Worm (Caenorhabditis elegans) whole organism, early embryonic: Measurements from ENCODE around the gene sma-4.

Experiments
- F13C5.2 ChIP-seq: sonication (generic microtip); optimal IDR thresholded peaks from 2 replicates; lab custom pipeline; 2017; ENCODE audit warnings: mild to moderate bottlenecking, missing genetic modification characterization, inconsistent platforms, missing compliant biosample characterization
- aly-1 ChIP-seq: sonication (generic microtip); optimal IDR thresholded peaks from 2 replicates; lab custom pipeline; 2016; ENCODE audit warnings: missing genetic modification characterization, missing compliant biosample characterization
- ama-1 ChIP-seq: fragments of 150-350 bp; optimal IDR thresholded peaks from 2 replicates; lab custom pipeline; 2014
- ceh-13 ChIP-seq: fragments of 200-800 bp; sonication (Bioruptor generic); optimal IDR thresholded peaks from 2 replicates; lab custom pipeline; 2018; ENCODE audit warnings: mild to moderate bottlenecking, missing genetic modification characterization, missing compliant biosample characterization
- ets-7 ChIP-seq: sonication (generic microtip); optimal IDR thresholded peaks from 2 replicates; lab custom pipeline; 2016; ENCODE audit warnings: missing genotype, missing genetic modification characterization, missing compliant biosample characterization
- flt-1 ChIP-seq: fragments of 200-800 bp; sonication (Bioruptor generic); IDR thresholded peaks from 2 replicates; pipeline ENCODE4 v1.3.6; 2022; ENCODE audit warnings: missing genetic modification characterization, missing compliant biosample characterization
- hmbx-1 ChIP-seq: sonication (generic microtip); optimal IDR thresholded peaks from 2 replicates; lab custom pipeline; 2016; ENCODE audit warnings: mild to moderate bottlenecking, missing genetic modification characterization, missing compliant biosample characterization
- hmg-4 ChIP-seq: fragments of 200-800 bp; sonication (Bioruptor generic); optimal IDR thresholded peaks from 2 replicates; lab custom pipeline; 2018; ENCODE audit warnings: mild to moderate bottlenecking, missing genetic modification characterization, missing compliant biosample characterization
- hnd-1 ChIP-seq: sonication (generic microtip); optimal IDR thresholded peaks from 2 replicates; lab custom pipeline; 2016; ENCODE audit warnings: missing genetic modification characterization, missing compliant biosample characterization
- pes-1 ChIP-seq: fragments of 200-800 bp; sonication (Bioruptor generic); IDR thresholded peaks from 2 replicates; pipeline ENCODE4 v1.3.6; 2022; ENCODE audit warnings: missing genetic modification reagents, missing genetic modification characterization, missing compliant biosample characterization
- sea-1 ChIP-seq: fragments of 200-800 bp; sonication (Bioruptor generic); conservative IDR thresholded peaks from 2 replicates; pipeline ENCODE4 v1.3.6; 2022; ENCODE audit warnings: missing genetic modification characterization, missing compliant biosample characterization

- TF ChIP-seq hnd-1 (tag; lab: Kevin White, UChicago) (no peak), ama-1 (lab: Kevin White, UChicago) (no peak), flt-1 (GFP tag; lab: Robert Waterston, UW) (no peak), hmg-4 (GFP tag; lab: Kevin White, UChicago) (no peak), sea-1 (GFP tag; lab: Robert Waterston, UW) (no peak), ets-7 (tag; lab: Kevin White, UChicago) (no peak), ceh-13 (GFP tag; lab: Kevin White, UChicago) (no peak), F13C5.2 (tag; lab: Kevin White, UChicago) (no peak), aly-1 (tag; lab: Kevin White, UChicago) (no peak), pes-1 (GFP tag; lab: Robert Waterston, UW) (no peak), hmbx-1 (tag; lab: Kevin White, UChicago) (no peak)
Measured at ce11 chrIII:5826895-5827437, 10.9 kb downstream of the sma-4 start.
